Worm (Caenorhabditis elegans) whole organism, young adult: Measurements from ENCODE around the gene Y39A1A.27.

Source experiments
- B0261.1 ChIP-seq: sonication (generic microtip); optimal IDR thresholded peaks from 2 replicates; lab custom pipeline; 2016; ENCODE audit warnings: mild to moderate bottlenecking, missing genetic modification characterization, moderate library complexity, missing compliant biosample characterization
- B0336.3 ChIP-seq: fragments of 200-800 bp; sonication (Bioruptor generic); IDR thresholded peaks from 2 replicates; pipeline ENCODE4 v1.3.6; 2022; ENCODE audit warnings: missing genetic modification characterization, missing compliant biosample characterization
- D2030.7 ChIP-seq: fragments of 200-800 bp; sonication (Bioruptor generic); IDR thresholded peaks from 2 replicates; pipeline ENCODE4 v1.3.6; 2022; ENCODE audit warnings: missing genetic modification reagents, missing genetic modification characterization, missing compliant biosample characterization
- F23B12.7 ChIP-seq: sonication (generic microtip); optimal IDR thresholded peaks from 2 replicates; lab custom pipeline; 2017; ENCODE audit warnings: missing genetic modification characterization, mild to moderate bottlenecking, missing compliant biosample characterization, antibody characterized with exemption, moderate library complexity; ENCODE audit not compliant: insufficient read depth
- F39B2.1 ChIP-seq: fragments of 200-800 bp; sonication (Bioruptor generic); IDR thresholded peaks from 2 replicates; pipeline ENCODE4 v1.3.6; 2022; ENCODE audit warnings: missing genetic modification reagents, missing genetic modification characterization, missing compliant biosample characterization
- F52B5.7 ChIP-seq: sonication (generic microtip); optimal IDR thresholded peaks from 2 replicates; lab custom pipeline; 2016; ENCODE audit warnings: mild to moderate bottlenecking, missing genetic modification characterization, missing compliant biosample characterization
- K12H6.12 ChIP-seq: fragments of 200-800 bp; sonication (Bioruptor generic); optimal IDR thresholded peaks from 2 replicates; lab custom pipeline; 2018; ENCODE audit warnings: mild to moderate bottlenecking, missing genetic modification characterization, missing compliant biosample characterization
- Y95B8A.8 ChIP-seq: fragments of 200-800 bp; sonication (Bioruptor generic); IDR thresholded peaks from 2 replicates; pipeline ENCODE4 v1.3.6; 2022; ENCODE audit warnings: missing genetic modification reagents, missing genetic modification characterization, missing compliant biosample characterization
- atf-7 ChIP-seq: sonication (generic microtip); optimal IDR thresholded peaks from 2 replicates; lab custom pipeline; 2017; ENCODE audit warnings: mild to moderate bottlenecking, missing genetic modification characterization, missing compliant biosample characterization
- athp-1 ChIP-seq: sonication (generic microtip); optimal IDR thresholded peaks from 2 replicates; lab custom pipeline; 2017; ENCODE audit warnings: mild to moderate bottlenecking, missing genetic modification characterization, missing compliant biosample characterization
- attf-3 ChIP-seq: fragments of 200-800 bp; sonication (Bioruptor generic); conservative IDR thresholded peaks from 2 replicates; pipeline ENCODE4 v1.3.6; 2022; ENCODE audit warnings: missing genetic modification reagents, missing genetic modification characterization, missing compliant biosample characterization
- attf-6 ChIP-seq: fragments of 200-800 bp; sonication (Bioruptor generic); IDR thresholded peaks from 2 replicates; pipeline ENCODE4 v1.3.6; 2022; ENCODE audit warnings: missing genetic modification reagents, missing genetic modification characterization, missing compliant biosample characterization
- bed-2 ChIP-seq: fragments of 200-800 bp; sonication (Bioruptor generic); IDR thresholded peaks from 2 replicates; pipeline ENCODE4 v1.3.6; 2022; ENCODE audit warnings: missing genetic modification reagents, missing genetic modification characterization, missing compliant biosample characterization
- cebp-1 ChIP-seq, 2 experiments: fragments of 200-800 bp in 1 of 2; sonication (Bioruptor generic) in 1 of 2; sonication (generic microtip) in 1 of 2; IDR thresholded peaks in 1 of 2; optimal IDR thresholded peaks in 1 of 2; 2 replicates each; pipeline versions ENCODE4 v1.3.6 to Lab custom; 2017 to 2022; ENCODE audit warnings: missing compliant biosample characterization in 2 of 2, missing genetic modification characterization in 2 of 2, mild to moderate bottlenecking in 1 of 2, missing genetic modification reagents in 1 of 2, moderate library complexity in 1 of 2
- ceh-58 ChIP-seq: fragments of 200-800 bp; sonication (Bioruptor generic); IDR thresholded peaks from 2 replicates; pipeline ENCODE4 v1.3.6; 2022; ENCODE audit warnings: missing genetic modification characterization, missing compliant biosample characterization
- ceh-79 ChIP-seq: sonication (generic microtip); optimal IDR thresholded peaks from 2 replicates; lab custom pipeline; 2017; ENCODE audit warnings: mild to moderate bottlenecking, missing genetic modification characterization, missing compliant biosample characterization
- dpl-1 ChIP-seq: fragments of 150-350 bp; optimal IDR thresholded peaks from 2 replicates; lab custom pipeline; 2014; ENCODE audit warnings: missing biosample characterization, missing genetic modification reagents, missing genetic modification characterization
- efl-1 ChIP-seq: fragments of 150-350 bp; optimal IDR thresholded peaks from 2 replicates; lab custom pipeline; 2014; ENCODE audit warnings: missing biosample characterization, missing genetic modification reagents, missing genetic modification characterization
- egrh-3 ChIP-seq: fragments of 200-800 bp; sonication (Bioruptor generic); IDR thresholded peaks from 2 replicates; pipeline ENCODE4 v1.3.6; 2022; ENCODE audit warnings: missing genetic modification reagents, missing genetic modification characterization, missing compliant biosample characterization
- him-1 ChIP-seq: sonication (generic microtip); optimal IDR thresholded peaks from 2 replicates; lab custom pipeline; 2016; ENCODE audit warnings: missing genotype, missing genetic modification reagents, missing genetic modification characterization, missing compliant biosample characterization
- hsf-1 ChIP-seq: fragments of 200-800 bp; sonication (Bioruptor generic); IDR thresholded peaks from 2 replicates; pipeline ENCODE4 v1.3.6; 2022; ENCODE audit warnings: missing genetic modification reagents, missing genetic modification characterization, missing compliant biosample characterization
- lin-35 ChIP-seq, 3 experiments: fragments of 150-350 bp in 2 of 3; sonication (generic microtip) in 1 of 3; optimal IDR thresholded peaks; 2 replicates each; lab custom pipeline; 2014 to 2018; ENCODE audit warnings: missing biosample characterization in 3 of 3, missing genetic modification characterization in 3 of 3, missing genetic modification reagents in 3 of 3
- madf-10 ChIP-seq: sonication (generic microtip); optimal IDR thresholded peaks from 2 replicates; lab custom pipeline; 2016; ENCODE audit warnings: mild to moderate bottlenecking, missing genetic modification characterization, missing compliant biosample characterization
- madf-3 ChIP-seq: fragments of 200-800 bp; sonication (Bioruptor generic); IDR thresholded peaks from 2 replicates; pipeline ENCODE4 v1.3.6; 2022; ENCODE audit warnings: missing genetic modification reagents, missing genetic modification characterization, missing compliant biosample characterization
- madf-8 ChIP-seq: fragments of 200-800 bp; sonication (Bioruptor generic); conservative IDR thresholded peaks from 2 replicates; pipeline ENCODE4 v1.3.6; 2022; ENCODE audit warnings: missing genetic modification reagents, missing genetic modification characterization, missing compliant biosample characterization
- mel-28 ChIP-seq: sonication (generic microtip); optimal IDR thresholded peaks from 2 replicates; lab custom pipeline; 2016; ENCODE audit warnings: borderline replicate concordance, mild to moderate bottlenecking, missing genetic modification characterization, missing compliant biosample characterization
- nhr-120 ChIP-seq: fragments of 200-800 bp; sonication (Bioruptor generic); IDR thresholded peaks from 2 replicates; pipeline ENCODE4 v1.3.6; 2022; ENCODE audit warnings: missing genetic modification characterization, missing compliant biosample characterization
- nhr-80 ChIP-seq: sonication (generic microtip); optimal IDR thresholded peaks from 2 replicates; lab custom pipeline; 2016; ENCODE audit warnings: missing genetic modification characterization, missing compliant biosample characterization
- pbrm-1 ChIP-seq: fragments of 200-800 bp; sonication (Bioruptor generic); IDR thresholded peaks from 2 replicates; pipeline ENCODE4 v1.3.6; 2022; ENCODE audit warnings: missing genetic modification reagents, missing genetic modification characterization, missing compliant biosample characterization
- rpc-1 ChIP-seq, 2 experiments: fragments of 150-350 bp in 1 of 2; sonication (generic microtip) in 1 of 2; optimal IDR thresholded peaks; 2 replicates each; lab custom pipeline; 2014 to 2018; ENCODE audit warnings: missing biosample characterization in 1 of 2, missing genetic modification characterization in 1 of 2, missing genetic modification reagents in 1 of 2, missing genotype in 1 of 2
- sdz-38 ChIP-seq: sonication (generic microtip); optimal IDR thresholded peaks from 2 replicates; lab custom pipeline; 2016; ENCODE audit warnings: missing genotype, missing genetic modification characterization, missing compliant biosample characterization
- snpc-3.4 ChIP-seq: sonication (generic microtip); optimal IDR thresholded peaks from 2 replicates; lab custom pipeline; 2017; ENCODE audit warnings: missing genetic modification characterization, mild to moderate bottlenecking, missing compliant biosample characterization, antibody characterized with exemption, moderate library complexity, missing genotype, missing genetic modification reagents
- xnd-1 ChIP-seq: sonication (generic microtip); optimal IDR thresholded peaks from 2 replicates; lab custom pipeline; 2016; ENCODE audit warnings: missing genotype, missing genetic modification reagents, missing genetic modification characterization, missing compliant biosample characterization
- zfh-2 ChIP-seq: fragments of 200-800 bp; sonication (Bioruptor generic); conservative IDR thresholded peaks from 2 replicates; pipeline ENCODE4 v1.3.6; 2022; ENCODE audit warnings: missing genetic modification reagents, missing genetic modification characterization, missing compliant biosample characterization
- zim-3 ChIP-seq: sonication (generic microtip); optimal IDR thresholded peaks from 2 replicates; lab custom pipeline; 2017; ENCODE audit warnings: mild to moderate bottlenecking, missing genetic modification characterization, moderate library complexity, missing compliant biosample characterization
- ztf-25 ChIP-seq: fragments of 200-800 bp; sonication (Bioruptor generic); IDR thresholded peaks from 2 replicates; pipeline ENCODE4 v1.3.6; 2022; ENCODE audit warnings: missing genetic modification reagents, missing genetic modification characterization, missing compliant biosample characterization

The Y39A1A.27 gene

ce11 chrIII:10652833-10653232 lies 14.1 kb downstream of the Y39A1A.27 start:
- TF ChIP-seq ceh-79 (no peak), dpl-1 (GFP tag; lab: Kevin White, UChicago) (no peak), atf-7 (tag; lab: Kevin White, UChicago) (no peak), nhr-120 (GFP tag; lab: Robert Waterston, UW) (no peak), rpc-1 (optimal IDR thresholded peaks at IDR 0.05; lab: Kevin White, UChicago) (no peak), rpc-1 (tag; optimal IDR thresholded peaks at IDR 0.05; lab: Kevin White, UChicago) (no peak), K12H6.12 (tag; lab: Kevin White, UChicago) (no peak), B0261.1 (tag; lab: Kevin White, UChicago) (no peak), cebp-1 (GFP tag; IDR thresholded peaks at IDR 0.05; lab: Robert Waterston, UW) (no peak), cebp-1 (tag; optimal IDR thresholded peaks at IDR 0.05; lab: Kevin White, UChicago) (no peak), pbrm-1 (GFP tag; lab: Robert Waterston, UW) (no peak), madf-3 (GFP tag; lab: Robert Waterston, UW) (no peak), sdz-38 (no peak), D2030.7 (GFP tag; lab: Robert Waterston, UW) (no peak), hsf-1 (no peak), ceh-58 (GFP tag; lab: Robert Waterston, UW) (no peak), bed-2 (no peak)

ce11 chrIII:10653479-10653878 lies 14.7 kb downstream of the Y39A1A.27 start:
- TF ChIP-seq F52B5.7 (no peak), zfh-2 (GFP tag; lab: Robert Waterston, UW) (no peak), egrh-3 (no peak), B0336.3 (GFP tag; lab: Robert Waterston, UW) (no peak), him-1 (tag; lab: Kevin White, UChicago) (no peak), zim-3 (tag; lab: Kevin White, UChicago) (no peak), ztf-25 (GFP tag; lab: Robert Waterston, UW) (no peak), lin-35 (GFP tag; optimal IDR thresholded peaks at IDR 0.05; lab: Kevin White, UChicago) (no peak), athp-1 (tag; lab: Kevin White, UChicago) (no peak), attf-6 (GFP tag; lab: Robert Waterston, UW) (no peak), D2030.7 (GFP tag; lab: Robert Waterston, UW) (no peak), efl-1 (no peak), xnd-1 (tag; lab: Kevin White, UChicago) (no peak), Y95B8A.8 (GFP tag; lab: Robert Waterston, UW) (no peak), nhr-80 (tag; lab: Kevin White, UChicago) (no peak), madf-8 (GFP tag; lab: Robert Waterston, UW) (no peak), snpc-3.4 (tag; lab: Kevin White, UChicago) (no peak)
- TF ChIP-seq, all 124 proteins: peak for 0

ce11 chrIII:10654718-10655117 lies 15.9 kb downstream of the Y39A1A.27 start, which contains the start of gene cnt-2:
Gene cnt-2 (plus strand): TSS chrIII:10655018.
- TF ChIP-seq F39B2.1 (GFP tag; lab: Robert Waterston, UW) (no peak), F23B12.7 (tag; lab: Kevin White, UChicago) (no peak), mel-28 (tag; lab: Kevin White, UChicago) (no peak), attf-3 (GFP tag; lab: Robert Waterston, UW) (no peak), madf-10 (tag; lab: Kevin White, UChicago) (no peak), nhr-120 (GFP tag; lab: Robert Waterston, UW) (no peak), pbrm-1 (GFP tag; lab: Robert Waterston, UW) (no peak)
